Worm (Caenorhabditis elegans) whole organism, L3 larva: ENCODE results near the gene clec-173.
A peak's percentile ranks its signal among the peaks of the same experiment; 100 is the strongest.

ENCODE experiments used
- R02D3.7 ChIP-seq: fragments of 150-350 bp; optimal IDR thresholded peaks from 2 replicates; lab custom pipeline; 2014; ENCODE audit warnings: missing biosample characterization, missing genetic modification characterization
- ZK546.5 ChIP-seq: sonication (generic microtip); optimal IDR thresholded peaks from 2 replicates; lab custom pipeline; 2017; ENCODE audit warnings: missing biosample characterization, missing genetic modification characterization
- aly-2 ChIP-seq: fragments of 150-350 bp; optimal IDR thresholded peaks from 2 replicates; lab custom pipeline; 2014; ENCODE audit warnings: missing biosample characterization, missing genetic modification characterization
- ama-1 ChIP-seq: fragments of 150-350 bp; optimal IDR thresholded peaks from 2 replicates; lab custom pipeline; 2018
- ceh-16 ChIP-seq: sonication (generic microtip); optimal IDR thresholded peaks from 2 replicates; lab custom pipeline; 2017; ENCODE audit warnings: missing biosample characterization, missing genetic modification characterization
- ceh-28 ChIP-seq: fragments of 150-350 bp; optimal IDR thresholded peaks from 2 replicates; lab custom pipeline; 2014; ENCODE audit warnings: missing biosample characterization, missing genetic modification reagents, missing genetic modification characterization
- ceh-82 ChIP-seq: fragments of 150-350 bp; optimal IDR thresholded peaks from 2 replicates; lab custom pipeline; 2014; ENCODE audit warnings: missing biosample characterization, missing genetic modification characterization
- daf-12 ChIP-seq: fragments of 150-350 bp; optimal IDR thresholded peaks from 2 replicates; lab custom pipeline; 2014; ENCODE audit warnings: missing biosample characterization, missing genetic modification reagents, missing genetic modification characterization
- egl-27 ChIP-seq: sonication (generic microtip); optimal IDR thresholded peaks from 4 replicates; lab custom pipeline; 2017; ENCODE audit warnings: missing biosample characterization, missing genetic modification reagents, missing genetic modification characterization
- elt-1 ChIP-seq: fragments of 150-350 bp; optimal IDR thresholded peaks from 2 replicates; lab custom pipeline; 2014; ENCODE audit warnings: missing biosample characterization, missing genetic modification characterization
- elt-3 ChIP-seq, 3 experiments: fragments of 150-350 bp in 1 of 3; sonication (generic microtip) in 2 of 3; optimal IDR thresholded peaks; 2 replicates in 2 of 3; 4 replicates in 1 of 3; lab custom pipeline; 2014 to 2017; ENCODE audit warnings: missing biosample characterization in 3 of 3, missing genetic modification characterization in 3 of 3
- hmg-11 ChIP-seq: sonication (generic microtip); optimal IDR thresholded peaks from 2 replicates; lab custom pipeline; 2016; ENCODE audit warnings: missing genetic modification characterization, missing compliant biosample characterization
- jun-1 ChIP-seq: fragments of 150-350 bp; optimal IDR thresholded peaks from 2 replicates; lab custom pipeline; 2014; ENCODE audit warnings: missing biosample characterization, missing genetic modification reagents, missing genetic modification characterization
- lin-15B ChIP-seq: fragments of 150-350 bp; optimal IDR thresholded peaks from 2 replicates; lab custom pipeline; 2014; ENCODE audit warnings: missing biosample characterization, missing genetic modification characterization
- lsy-12 ChIP-seq: sonication (generic microtip); optimal IDR thresholded peaks from 2 replicates; lab custom pipeline; 2016; ENCODE audit warnings: mild to moderate bottlenecking, missing genetic modification characterization, missing compliant biosample characterization
- mdl-1 ChIP-seq: fragments of 150-350 bp; optimal IDR thresholded peaks from 2 replicates; lab custom pipeline; 2014; ENCODE audit warnings: missing biosample characterization, missing genetic modification characterization
- mml-1 ChIP-seq: fragments of 150-350 bp; sonication (generic microtip); optimal IDR thresholded peaks from 3 replicates; lab custom pipeline; 2014; ENCODE audit warnings: missing biosample characterization, missing genetic modification characterization
- nhr-11 ChIP-seq: fragments of 150-350 bp; optimal IDR thresholded peaks from 2 replicates; lab custom pipeline; 2014; ENCODE audit warnings: missing biosample characterization, missing genetic modification characterization
- nhr-12 ChIP-seq: fragments of 150-350 bp; optimal IDR thresholded peaks from 2 replicates; lab custom pipeline; 2014; ENCODE audit warnings: missing biosample characterization, missing genetic modification characterization
- nhr-23 ChIP-seq: fragments of 150-350 bp; optimal IDR thresholded peaks from 2 replicates; lab custom pipeline; 2014; ENCODE audit warnings: missing biosample characterization, missing genetic modification reagents, missing genetic modification characterization
- nhr-25 ChIP-seq: sonication (generic microtip); optimal IDR thresholded peaks from 2 replicates; lab custom pipeline; 2017; ENCODE audit warnings: missing biosample characterization, missing genetic modification characterization
- nhr-43 ChIP-seq: sonication (generic microtip); optimal IDR thresholded peaks from 2 replicates; lab custom pipeline; 2016; ENCODE audit warnings: mild to moderate bottlenecking, missing genetic modification characterization, missing compliant biosample characterization; ENCODE audit not compliant: poor library complexity, severe bottlenecking
- nhr-67 ChIP-seq: fragments of 150-350 bp; optimal IDR thresholded peaks from 2 replicates; lab custom pipeline; 2014; ENCODE audit warnings: missing biosample characterization, missing genetic modification characterization
- nhr-76 ChIP-seq: fragments of 150-350 bp; sonication (generic microtip); optimal IDR thresholded peaks from 5 replicates; lab custom pipeline; 2014; ENCODE audit warnings: missing biosample characterization, missing genetic modification characterization
- pha-4 ChIP-seq: fragments of 150-350 bp; optimal IDR thresholded peaks from 2 replicates; lab custom pipeline; 2014; ENCODE audit warnings: missing biosample characterization, missing genetic modification reagents, missing genetic modification characterization
- pqm-1 ChIP-seq: fragments of 150-350 bp; optimal IDR thresholded peaks from 2 replicates; lab custom pipeline; 2017; ENCODE audit warnings: missing biosample characterization, missing genetic modification characterization, inconsistent platforms
- sea-2 ChIP-seq: fragments of 150-350 bp; sonication (generic microtip); optimal IDR thresholded peaks from 4 replicates; lab custom pipeline; 2014; ENCODE audit warnings: missing biosample characterization, missing genetic modification reagents, missing genetic modification characterization
- tbx-2 ChIP-seq: sonication (generic microtip); optimal IDR thresholded peaks from 2 replicates; lab custom pipeline; 2016; ENCODE audit warnings: mild to moderate bottlenecking, missing genetic modification characterization, missing compliant biosample characterization
- unc-39 ChIP-seq: sonication (generic microtip); optimal IDR thresholded peaks from 4 replicates; lab custom pipeline; 2017; ENCODE audit warnings: missing biosample characterization, missing genetic modification characterization
- unc-62 ChIP-seq: fragments of 150-350 bp; sonication (generic microtip); optimal IDR thresholded peaks from 4 replicates; lab custom pipeline; 2014; ENCODE audit warnings: missing biosample characterization, missing genetic modification reagents, missing genetic modification characterization
- zag-1 ChIP-seq: fragments of 150-350 bp; optimal IDR thresholded peaks from 2 replicates; lab custom pipeline; 2014; ENCODE audit warnings: missing biosample characterization, missing genetic modification characterization

The clec-173 gene

DNA sequence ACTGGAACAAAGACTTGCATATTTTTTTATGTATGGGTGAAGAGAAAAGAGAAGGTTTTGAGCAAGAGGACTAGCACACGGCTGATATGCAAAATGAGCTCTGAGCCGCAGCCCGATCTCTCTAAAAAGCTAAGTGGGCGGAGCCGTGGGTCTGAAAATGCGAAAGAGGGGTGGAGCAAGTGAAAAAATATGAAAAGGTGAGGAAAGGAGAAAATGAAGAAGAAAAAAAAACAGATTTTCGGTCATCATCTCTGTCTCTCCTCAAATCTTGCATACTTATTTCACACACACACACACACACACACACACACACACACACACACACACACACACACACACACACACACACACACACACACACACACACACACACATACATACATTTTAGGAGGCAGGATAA lies 13.0 kb downstream of the clec-173 start, which contains the start of gene dmd-9:
Gene dmd-9, minus strand, starts transcription at position 101 of the 400 bp plus-strand sequence.
- TF ChIP-seq ceh-16 (tag; lab: Kevin White, UChicago) (no peak), lsy-12 (tag; lab: Kevin White, UChicago) (no peak), mml-1 (no peak)
- TF ChIP-seq, all 47 proteins: peak for 0

DNA sequence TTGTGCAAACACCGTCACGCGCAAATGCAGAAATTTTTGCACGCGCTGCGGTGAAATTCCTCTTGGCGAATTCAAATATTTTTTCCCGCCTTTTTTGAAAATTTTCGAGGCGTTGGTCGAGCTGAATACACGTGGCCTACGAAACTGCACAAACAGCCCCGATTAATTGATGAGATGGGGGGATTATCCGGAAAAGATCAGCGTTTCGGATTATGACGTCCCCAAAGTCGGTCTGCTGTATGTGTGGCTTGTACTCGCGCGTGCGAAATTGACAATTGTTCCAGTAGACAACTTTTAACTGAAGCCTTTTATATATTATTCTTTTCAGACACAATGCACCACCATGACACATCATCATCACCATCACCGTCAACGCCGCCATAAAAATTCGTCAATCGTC lies 15.4 kb downstream of the clec-173 start:
- no peak for TF ChIP-seq tbx-2

DNA sequence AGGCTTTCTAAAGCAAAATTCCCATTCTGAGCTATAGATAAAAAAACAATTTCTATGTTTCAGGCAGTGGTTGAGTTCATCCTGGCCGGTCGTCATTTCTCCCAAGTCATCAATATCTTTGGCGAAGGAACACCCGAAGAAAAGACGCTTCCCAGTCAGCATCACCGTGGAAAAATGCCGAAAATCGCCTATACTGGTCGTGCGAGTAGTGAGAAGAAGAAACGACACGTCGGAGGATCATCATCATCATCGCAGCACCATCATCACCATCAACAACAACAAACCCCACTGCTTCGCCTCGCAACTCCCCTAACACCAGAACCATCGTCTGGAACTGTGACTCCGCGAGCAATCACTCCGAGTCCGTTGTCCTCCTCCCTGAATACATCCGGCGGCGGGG lies 15.9 kb downstream of the clec-173 start:
- TF ChIP-seq nhr-43 (tag; lab: Kevin White, UChicago), result no peak
- no peak for TF ChIP-seq pqm-1 (tag; lab: Kevin White, UChicago)
- no peak for TF ChIP-seq pha-4 (tag; lab: Kevin White, UChicago)
- TF ChIP-seq nhr-67 (tag; lab: Kevin White, UChicago), result no peak
- no peak for TF ChIP-seq ceh-16 (tag; lab: Kevin White, UChicago)
- TF ChIP-seq jun-1 (tag; lab: Kevin White, UChicago), result no peak
- no peak for TF ChIP-seq egl-27 (tag; lab: Kevin White, UChicago)
- no peak for TF ChIP-seq ama-1 (lab: Kevin White, UChicago)
- TF ChIP-seq daf-12 (tag; lab: Kevin White, UChicago), result no peak
- no peak for TF ChIP-seq ZK546.5 (tag; lab: Kevin White, UChicago)
- no peak for TF ChIP-seq unc-62 (GFP tag; lab: Kevin White, UChicago)
- TF ChIP-seq zag-1 (tag; lab: Kevin White, UChicago), result no peak

DNA sequence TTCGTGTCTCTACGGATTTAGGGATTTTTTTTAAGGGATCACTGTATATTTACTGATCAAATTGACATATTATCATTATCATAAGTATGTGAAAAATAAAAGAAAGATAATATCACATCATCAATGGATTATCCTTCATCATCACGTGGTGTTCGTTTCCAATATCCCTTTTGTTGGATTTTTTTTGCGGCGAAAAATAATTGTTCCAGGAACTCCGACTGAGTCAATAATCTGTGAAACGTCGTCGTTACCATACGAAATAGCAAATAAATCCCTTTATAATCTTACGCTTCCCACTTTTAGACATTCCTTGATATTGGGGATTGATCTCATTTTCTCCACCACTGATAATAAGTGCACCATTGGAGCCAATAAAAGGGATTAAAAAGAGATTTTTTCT lies 17.5 kb downstream of the clec-173 start:
- TF ChIP-seq hmg-11 (tag; lab: Kevin White, UChicago), result no peak
- TF ChIP-seq R02D3.7 (tag; lab: Kevin White, UChicago), result no peak
- no peak for TF ChIP-seq unc-62 (GFP tag; lab: Kevin White, UChicago)
- TF ChIP-seq nhr-43 (tag; lab: Kevin White, UChicago), result no peak
- no peak for TF ChIP-seq unc-39 (tag; lab: Kevin White, UChicago)
- TF ChIP-seq nhr-76 (tag; lab: Kevin White, UChicago), result no peak
- TF ChIP-seq nhr-12 (tag; lab: Kevin White, UChicago), result no peak
- TF ChIP-seq ceh-16 (tag; lab: Kevin White, UChicago), result no peak

DNA sequence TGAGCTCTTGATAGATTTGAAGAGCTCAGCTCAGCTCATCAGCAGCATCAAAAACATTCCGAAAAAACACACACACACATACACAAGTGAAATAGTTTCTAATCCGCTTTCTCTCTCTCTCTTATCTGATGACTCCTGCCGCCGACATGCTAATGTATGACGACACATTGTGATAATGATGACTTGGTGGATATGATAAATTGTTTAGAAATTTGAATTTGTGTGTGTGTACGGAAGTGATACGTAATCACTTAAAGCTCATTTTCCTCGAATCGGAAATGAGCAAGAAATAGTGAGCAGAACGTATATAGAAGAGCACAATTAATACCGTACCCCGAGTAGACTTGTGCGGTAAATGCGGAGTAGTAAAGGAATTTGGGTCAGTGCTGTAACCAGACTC lies 20.6 kb downstream of the clec-173 start:
- TF ChIP-seq nhr-67 (tag; lab: Kevin White, UChicago) (no peak), ZK546.5 (tag; lab: Kevin White, UChicago) (no peak), jun-1 (tag; lab: Kevin White, UChicago) (no peak), unc-62 (GFP tag; lab: Kevin White, UChicago) (no peak), mdl-1 (tag; lab: Kevin White, UChicago) (no peak), nhr-11 (tag; lab: Kevin White, UChicago) (no peak), elt-3 (tag; optimal IDR thresholded peaks at IDR 0.05; lab: Kevin White, UChicago) (no peak)

DNA sequence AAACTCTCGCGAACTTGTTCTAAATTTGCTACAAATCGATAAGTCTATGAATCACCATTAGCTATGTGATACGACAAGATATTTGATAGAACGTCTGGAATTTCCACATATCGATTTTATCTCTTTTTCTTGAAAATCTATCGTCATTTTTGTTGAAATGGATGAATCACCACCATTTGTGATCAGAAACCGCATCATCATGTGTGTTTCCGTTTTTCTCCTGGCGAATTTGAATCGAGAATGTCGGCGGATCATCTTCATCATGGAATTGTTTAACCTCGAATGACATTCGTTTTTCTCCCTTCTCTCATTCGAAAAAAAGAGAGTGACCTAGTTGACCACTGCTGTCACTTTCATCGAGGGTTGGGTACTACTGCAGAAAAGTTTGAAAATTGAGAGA lies 33.2 kb downstream of the clec-173 start:
- TF ChIP-seq elt-1 (tag; lab: Kevin White, UChicago), result no peak
- peak; percentile 92 for TF ChIP-seq nhr-23
- TF ChIP-seq pqm-1 (tag; lab: Kevin White, UChicago), result no peak
- peak; percentile 12 for TF ChIP-seq nhr-25 (tag; lab: Kevin White, UChicago)
- no peak for TF ChIP-seq unc-62 (GFP tag; lab: Kevin White, UChicago)
- TF ChIP-seq aly-2 (tag; lab: Kevin White, UChicago), result no peak
- TF ChIP-seq nhr-43 (tag; lab: Kevin White, UChicago), result peak; percentile 81
- no peak for TF ChIP-seq pha-4 (tag; lab: Kevin White, UChicago)
- no peak for TF ChIP-seq lin-15B (tag; lab: Kevin White, UChicago)
- peak; percentile 12 for TF ChIP-seq egl-27 (tag; lab: Kevin White, UChicago)
- TF ChIP-seq ceh-28 (tag; lab: Kevin White, UChicago), result peak; percentile 67
- TF ChIP-seq elt-3 (tag; optimal IDR thresholded peaks at IDR 0.05; lab: Kevin White, UChicago), result peak in 1 of 3 experiments; percentile 31
- TF ChIP-seq sea-2 (GFP tag; lab: Kevin White, UChicago), result no peak
- TF ChIP-seq ceh-82 (tag; lab: Kevin White, UChicago), result no peak
- TF ChIP-seq unc-39 (tag; lab: Kevin White, UChicago), result no peak
- TF ChIP-seq, all 47 proteins: peak for 6
